Fruit fly (Drosophila melanogaster): Measurements from ENCODE around the gene MSBP.

- TF ChIP-seq Myc (optimal IDR thresholded peaks at IDR 0.05) (no peak), rgr (GFP tag; optimal IDR thresholded peaks at IDR 0.05) (no peak), psq (GFP tag; optimal IDR thresholded peaks at IDR 0.05) (no peak), OdsH (GFP tag; optimal IDR thresholded peaks at IDR 0.05) (no peak), Abd-B (GFP tag; optimal IDR thresholded peaks at IDR 0.05) (no peak), sage (GFP tag; optimal IDR thresholded peaks at IDR 0.05) (no peak), pan (optimal IDR thresholded peaks at IDR 0.05) (no peak), Vsx2 (GFP tag; optimal IDR thresholded peaks at IDR 0.05; ENCODE audit: partially characterized antibody) (no peak), fru (GFP tag; optimal IDR thresholded peaks at IDR 0.05) (no peak), CrebA (GFP tag; optimal IDR thresholded peaks at IDR 0.05; ENCODE audit: borderline replicate concordance) (no peak)
Observed at dm6 chrX:15866799-15867412, 23.0 kb downstream of the MSBP start.
